Fruit fly (Drosophila melanogaster) whole organism, embryonic: ENCODE measurements around the gene Cpr67Fb.

ENCODE experiments used
- Atf6 ChIP-seq: fragments of 200-800 bp; sonication (Bioruptor generic); IDR thresholded peaks from 2 replicates; pipeline ENCODE4 v1.3.6; 2022; ENCODE audit warnings: missing biosample characterization, missing genetic modification characterization
- B-H1 ChIP-seq: fragments of 200-800 bp; sonication (Bioruptor generic); IDR thresholded peaks from 3 replicates; pipeline ENCODE4 v1.3.6; 2022; ENCODE audit warnings: missing biosample characterization, missing genetic modification characterization
- CG10321 ChIP-seq: fragments of 200-800 bp; sonication (Bioruptor generic); IDR thresholded peaks from 2 replicates; pipeline ENCODE4 v1.3.6; 2022; ENCODE audit warnings: missing biosample characterization, missing genetic modification characterization
- CG12744 ChIP-seq: fragments of 200-800 bp; sonication (Bioruptor generic); optimal IDR thresholded peaks from 2 replicates; lab custom pipeline; 2016; ENCODE audit warnings: missing biosample characterization, missing genetic modification characterization
- CG13296 ChIP-seq: fragments of 200-800 bp; sonication (Bioruptor generic); optimal IDR thresholded peaks from 3 replicates; lab custom pipeline; 2018; ENCODE audit warnings: missing biosample characterization, mild to moderate bottlenecking, missing genetic modification characterization
- CG14050 ChIP-seq: fragments of 200-800 bp; sonication (Bioruptor generic); IDR thresholded peaks from 3 replicates; pipeline ENCODE4 v1.3.6; 2022; ENCODE audit warnings: missing biosample characterization, missing genetic modification characterization
- CG1529 ChIP-seq: fragments of 200-800 bp; sonication (Bioruptor generic); optimal IDR thresholded peaks from 3 replicates; lab custom pipeline; 2018; ENCODE audit warnings: missing biosample characterization, missing genetic modification characterization
- CG1603 ChIP-seq: fragments of 200-800 bp; sonication (Bioruptor generic); optimal IDR thresholded peaks from 2 replicates; lab custom pipeline; 2019; ENCODE audit warnings: missing biosample characterization, mild to moderate bottlenecking, missing genetic modification characterization, moderate library complexity
- CG1647 ChIP-seq: fragments of 200-800 bp; sonication (Bioruptor generic); optimal IDR thresholded peaks from 3 replicates; lab custom pipeline; 2016; ENCODE audit warnings: missing biosample characterization, missing genetic modification characterization
- CG16863 ChIP-seq: fragments of 200-800 bp; sonication (Bioruptor generic); optimal IDR thresholded peaks from 3 replicates; lab custom pipeline; 2016; ENCODE audit warnings: missing biosample characterization, missing genetic modification characterization
- CG17328 ChIP-seq: fragments of 200-800 bp; sonication (Bioruptor generic); IDR thresholded peaks from 2 replicates; pipeline ENCODE4 v1.3.6; 2022; ENCODE audit warnings: missing biosample characterization, missing genetic modification characterization
- CG17912 ChIP-seq: fragments of 200-800 bp; sonication (Bioruptor generic); optimal IDR thresholded peaks from 2 replicates; lab custom pipeline; 2018; ENCODE audit warnings: missing biosample characterization, mild to moderate bottlenecking, missing genetic modification characterization
- CG2116 ChIP-seq: fragments of 200-800 bp; sonication (Bioruptor generic); optimal IDR thresholded peaks from 3 replicates; lab custom pipeline; 2018; ENCODE audit warnings: missing biosample characterization, mild to moderate bottlenecking, missing genetic modification characterization
- CG2199 ChIP-seq: fragments of 200-800 bp; sonication (Bioruptor generic); IDR thresholded peaks from 3 replicates; pipeline ENCODE4 v1.3.6; 2022; ENCODE audit warnings: missing biosample characterization, missing genetic modification characterization
- CG2678 ChIP-seq: fragments of 200-800 bp; sonication (Bioruptor generic); optimal IDR thresholded peaks from 3 replicates; lab custom pipeline; 2019; ENCODE audit warnings: missing biosample characterization, mild to moderate bottlenecking, missing genetic modification characterization, moderate library complexity
- CG30431 ChIP-seq: fragments of 200-800 bp; sonication (Bioruptor generic); optimal IDR thresholded peaks from 2 replicates; lab custom pipeline; 2017; ENCODE audit warnings: missing biosample characterization, missing genetic modification characterization
- CG3065 ChIP-seq: fragments of 200-800 bp; sonication (Bioruptor generic); optimal IDR thresholded peaks from 2 replicates; lab custom pipeline; 2016; ENCODE audit warnings: missing biosample characterization, missing genetic modification characterization
- CG31441 ChIP-seq: fragments of 200-800 bp; sonication (Bioruptor generic); IDR thresholded peaks from 2 replicates; pipeline ENCODE4 v1.3.6; 2022; ENCODE audit warnings: missing biosample characterization, missing genetic modification characterization
- CG32767 ChIP-seq: fragments of 200-800 bp; sonication (Bioruptor generic); IDR thresholded peaks from 2 replicates; pipeline ENCODE4 v1.3.6; 2022; ENCODE audit warnings: missing biosample characterization, missing genetic modification characterization
- CG3847 ChIP-seq: fragments of 200-800 bp; sonication (Bioruptor generic); IDR thresholded peaks from 2 replicates; pipeline ENCODE4 v1.3.6; 2022; ENCODE audit warnings: missing biosample characterization, missing genetic modification characterization
- CG4360 ChIP-seq: fragments of 200-800 bp; sonication (Bioruptor generic); IDR thresholded peaks from 2 replicates; pipeline ENCODE4 v1.3.6; 2022; ENCODE audit warnings: missing biosample characterization, missing genetic modification characterization
- CG6175 ChIP-seq: fragments of 200-800 bp; sonication (Bioruptor generic); IDR thresholded peaks from 3 replicates; pipeline ENCODE4 v1.3.6; 2022; ENCODE audit warnings: missing biosample characterization, missing genetic modification characterization
- CG6254 ChIP-seq: fragments of 200-800 bp; sonication (Bioruptor generic); optimal IDR thresholded peaks from 3 replicates; lab custom pipeline; 2017; ENCODE audit warnings: mild to moderate bottlenecking, missing biosample characterization, missing genetic modification reagents, missing genetic modification characterization
- CG8388 ChIP-seq: fragments of 200-800 bp; sonication (Bioruptor generic); optimal IDR thresholded peaks from 2 replicates; lab custom pipeline; 2019; ENCODE audit warnings: missing biosample characterization, mild to moderate bottlenecking, missing genetic modification characterization, moderate library complexity
- CG8924 ChIP-seq: fragments of 200-800 bp; optimal IDR thresholded peaks from 3 replicates; lab custom pipeline; 2019; ENCODE audit warnings: missing biosample characterization, mild to moderate bottlenecking, missing genetic modification characterization, moderate library complexity
- CkIIα-i1 ChIP-seq: fragments of 200-800 bp; sonication (Bioruptor generic); IDR thresholded peaks from 2 replicates; pipeline ENCODE4 v1.3.6; 2022; ENCODE audit warnings: missing biosample characterization, missing genetic modification characterization
- Dad ChIP-seq: fragments of 200-800 bp; sonication (Bioruptor generic); optimal IDR thresholded peaks from 3 replicates; lab custom pipeline; 2016; ENCODE audit warnings: missing biosample characterization, missing genetic modification characterization
- Dip3 ChIP-seq: fragments of 200-800 bp; sonication (Bioruptor generic); optimal IDR thresholded peaks from 3 replicates; lab custom pipeline; 2016; ENCODE audit warnings: missing biosample characterization, missing genetic modification characterization
- Dll ChIP-seq: fragments of 200-800 bp; sonication (Bioruptor generic); IDR thresholded peaks from 4 replicates; pipeline ENCODE4 v1.3.6; 2022; ENCODE audit warnings: missing biosample characterization, missing genetic modification characterization; ENCODE audit not compliant: partially characterized antibody
- Gug ChIP-seq: fragments of 200-800 bp; sonication (Bioruptor generic); IDR thresholded peaks from 4 replicates; pipeline ENCODE4 v1.3.6; 2022; ENCODE audit warnings: missing biosample characterization, missing genetic modification characterization
- HLH4C ChIP-seq: fragments of 200-800 bp; sonication (Bioruptor generic); IDR thresholded peaks from 3 replicates; pipeline ENCODE4 v1.3.6; 2022; ENCODE audit warnings: missing biosample characterization, missing genetic modification characterization; ENCODE audit not compliant: partially characterized antibody
- HmgZ ChIP-seq: fragments of 200-800 bp; sonication (Bioruptor generic); optimal IDR thresholded peaks from 2 replicates; lab custom pipeline; 2018; ENCODE audit warnings: missing biosample characterization, mild to moderate bottlenecking, missing genetic modification characterization
- Hr39 ChIP-seq: fragments of >200 bp; optimal IDR thresholded peaks from 2 replicates; lab custom pipeline; 2017
- Opbp ChIP-seq: fragments of 200-800 bp; sonication (Bioruptor generic); IDR thresholded peaks from 3 replicates; pipeline ENCODE4 v1.3.6; 2022; ENCODE audit warnings: missing biosample characterization, missing genetic modification characterization; ENCODE audit not compliant: partially characterized antibody
- Taf1 ChIP-seq: fragments of 200-800 bp; sonication (Bioruptor generic); IDR thresholded peaks from 2 replicates; pipeline ENCODE4 v1.3.6; 2022; ENCODE audit warnings: missing biosample characterization, missing genetic modification characterization
- bsh ChIP-seq, 2 experiments: fragments of 200-800 bp; sonication (Bioruptor generic); optimal IDR thresholded peaks; 2 replicates each; lab custom pipeline; 2017 to 2018; ENCODE audit warnings: mild to moderate bottlenecking in 2 of 2, missing biosample characterization in 2 of 2, missing genetic modification characterization in 2 of 2, moderate library complexity in 1 of 2
- crp ChIP-seq, 2 experiments: fragments of 200-800 bp; sonication (Bioruptor generic); optimal IDR thresholded peaks; 2 replicates in 1 of 2; 3 replicates in 1 of 2; lab custom pipeline; 2017; ENCODE audit warnings: missing biosample characterization in 2 of 2, missing genetic modification characterization in 2 of 2, mild to moderate bottlenecking in 1 of 2, moderate library complexity in 1 of 2
- cwo ChIP-seq: fragments of 200-800 bp; sonication (Bioruptor generic); optimal IDR thresholded peaks from 3 replicates; lab custom pipeline; 2017; ENCODE audit warnings: missing biosample characterization, missing genetic modification characterization, mild to moderate bottlenecking, moderate library complexity, missing genetic modification reagents
- dmrt11E ChIP-seq: fragments of 200-800 bp; sonication (Bioruptor generic); optimal IDR thresholded peaks from 3 replicates; lab custom pipeline; 2018; ENCODE audit warnings: missing biosample characterization, mild to moderate bottlenecking, missing genetic modification characterization, moderate library complexity
- dpn ChIP-seq, 2 experiments: fragments of 200-800 bp; sonication (Bioruptor generic); optimal IDR thresholded peaks; 3 replicates each; lab custom pipeline; 2016; ENCODE audit warnings: missing biosample characterization in 2 of 2, missing genetic modification characterization in 2 of 2
- ham ChIP-seq: fragments of 200-800 bp; sonication (Bioruptor generic); IDR thresholded peaks from 2 replicates; pipeline ENCODE4 v1.3.6; 2022; ENCODE audit warnings: missing biosample characterization, missing genetic modification characterization
- insv ChIP-seq, 2 experiments: fragments of 200-800 bp; sonication (Bioruptor generic); optimal IDR thresholded peaks; 3 replicates each; lab custom pipeline; 2016 to 2018; ENCODE audit warnings: missing biosample characterization in 2 of 2, missing genetic modification characterization in 2 of 2
- ken ChIP-seq: fragments of 200-800 bp; sonication (Bioruptor generic); IDR thresholded peaks from 3 replicates; pipeline ENCODE4 v1.3.6; 2022; ENCODE audit warnings: missing biosample characterization, missing genetic modification characterization
- mam ChIP-seq: fragments of 200-800 bp; sonication (Bioruptor generic); optimal IDR thresholded peaks from 3 replicates; lab custom pipeline; 2016; ENCODE audit warnings: missing biosample characterization, missing genetic modification characterization
- odd ChIP-seq: fragments of 200-800 bp; sonication (Bioruptor generic); optimal IDR thresholded peaks from 2 replicates; lab custom pipeline; 2017; ENCODE audit warnings: missing biosample characterization, mild to moderate bottlenecking, missing genetic modification characterization
- pfk ChIP-seq: fragments of 200-800 bp; sonication (Bioruptor generic); optimal IDR thresholded peaks from 2 replicates; lab custom pipeline; 2018; ENCODE audit warnings: missing biosample characterization, mild to moderate bottlenecking, missing genetic modification characterization, moderate library complexity
- tin ChIP-seq: fragments of 200-800 bp; sonication (Bioruptor generic); optimal IDR thresholded peaks from 3 replicates; lab custom pipeline; 2016; ENCODE audit warnings: missing biosample characterization, missing genetic modification characterization
- tll ChIP-seq, 2 experiments: fragments of 200-800 bp in 1 of 2; fragments of >200 bp in 1 of 2; sonication (Bioruptor generic) in 1 of 2; optimal IDR thresholded peaks; 2 replicates each; lab custom pipeline; 2017 to 2019; ENCODE audit warnings: missing biosample characterization in 2 of 2, missing genetic modification characterization in 2 of 2, mild to moderate bottlenecking in 1 of 2, moderate library complexity in 1 of 2
- vfl ChIP-seq: fragments of 200-800 bp; sonication (Bioruptor generic); optimal IDR thresholded peaks from 2 replicates; lab custom pipeline; 2016; ENCODE audit warnings: missing biosample characterization, missing genetic modification characterization
- wor ChIP-seq: fragments of 200-800 bp; sonication (Bioruptor generic); IDR thresholded peaks from 2 replicates; pipeline ENCODE4 v1.3.6; 2022; ENCODE audit warnings: missing biosample characterization, missing genetic modification characterization
- zfh1 ChIP-seq: fragments of 200-800 bp; sonication (Bioruptor generic); IDR thresholded peaks from 3 replicates; pipeline ENCODE4 v1.3.6; 2022; ENCODE audit warnings: missing biosample characterization, missing genetic modification characterization

Cpr67Fb gene

dm6 chr3L:10893156-10893784 lies 703 bp upstream of the Cpr67Fb start:
- TF ChIP-seq HLH4C (no peak), CG3847 (GFP tag; lab: Robert Waterston, UW) (0 out of 2 replicates have a peak, but pooled peaks have one; percentile 18), CG30431 (no peak), CG17912 (no peak), B-H1 (GFP tag; lab: Robert Waterston, UW) (no peak), CG2199 (0 out of 3 replicates have a peak, but pooled peaks have one; percentile 36), ken (GFP tag; lab: Robert Waterston, UW) (no peak), CG2678 (tag; lab: Kevin White, UChicago) (peak; percentile 80), CG8388 (GFP tag; lab: Kevin White, UChicago) (peak; percentile 45), Atf6 (GFP tag; lab: Robert Waterston, UW) (no peak), Hr39 (lab: Kevin White, UChicago) (no peak), CG8924 (tag; lab: Kevin White, UChicago) (peak; percentile 81), wor (GFP tag; lab: Robert Waterston, UW) (no peak), CG14050 (GFP tag; lab: Robert Waterston, UW) (no peak), CG17328 (GFP tag; lab: Robert Waterston, UW) (no peak), HmgZ (tag; lab: Kevin White, UChicago) (no peak), CG6254 (GFP tag; lab: Kevin White, UChicago) (no peak), CG16863 (GFP tag; lab: Kevin White, UChicago) (no peak), CkIIα-i1 (GFP tag; lab: Robert Waterston, UW) (no peak), CG31441 (GFP tag; lab: Robert Waterston, UW) (peak; percentile 72), insv (GFP tag; optimal IDR thresholded peaks at IDR 0.05; lab: Kevin White, UChicago) (no peak), Dad (GFP tag; lab: Kevin White, UChicago) (no peak), crp (GFP tag; optimal IDR thresholded peaks at IDR 0.05; lab: Kevin White, UChicago) (no peak), zfh1 (no peak), tll (GFP tag; optimal IDR thresholded peaks at IDR 0.05; lab: Kevin White, UChicago) (no peak), CG2116 (no peak), mam (GFP tag; lab: Kevin White, UChicago) (no peak), CG13296 (GFP tag; lab: Kevin White, UChicago) (peak; percentile 39), Dll (GFP tag; lab: Robert Waterston, UW) (no peak), CG32767 (no peak), CG4360 (no peak), CG1529 (GFP tag; lab: Kevin White, UChicago) (no peak), CG12744 (GFP tag; lab: Kevin White, UChicago) (no peak), Opbp (GFP tag; lab: Robert Waterston, UW) (no peak), bsh (GFP tag; optimal IDR thresholded peaks at IDR 0.05; lab: Kevin White, UChicago) (peak in 1 of 2 experiments; percentile 37), odd (GFP tag; lab: Kevin White, UChicago) (peak; percentile 62), cwo (GFP tag; lab: Kevin White, UChicago) (peak; percentile 15), pfk (GFP tag; lab: Kevin White, UChicago) (no peak), ham (GFP tag; lab: Robert Waterston, UW) (no peak), Taf1 (GFP tag; lab: Robert Waterston, UW) (no peak), dpn (GFP tag; optimal IDR thresholded peaks at IDR 0.05; lab: Kevin White, UChicago) (peak in 1 of 2 experiments; percentile 40), Gug (GFP tag; lab: Robert Waterston, UW) (no peak), CG6175 (GFP tag; lab: Robert Waterston, UW) (no peak), tin (GFP tag; lab: Kevin White, UChicago) (no peak), CG10321 (GFP tag; lab: Robert Waterston, UW) (no peak), CG1647 (no peak), CG3065 (GFP tag; lab: Kevin White, UChicago) (no peak), vfl (GFP tag; lab: Kevin White, UChicago) (no peak), CG1603 (tag; lab: Kevin White, UChicago) (no peak), Dip3 (GFP tag; lab: Kevin White, UChicago) (no peak), dmrt11E (tag; lab: Kevin White, UChicago) (peak; percentile 39)
